Worm (Caenorhabditis elegans) whole organism, young adult: Measurements from ENCODE around the gene T07A9.12.

ENCODE experiments used
- B0019.2 ChIP-seq: fragments of 200-800 bp; sonication (Bioruptor generic); conservative IDR thresholded peaks from 2 replicates; pipeline ENCODE4 v1.3.6; 2022; ENCODE audit warnings: missing genetic modification reagents, missing genetic modification characterization, missing compliant biosample characterization
- B0261.1 ChIP-seq: sonication (generic microtip); optimal IDR thresholded peaks from 2 replicates; lab custom pipeline; 2016; ENCODE audit warnings: mild to moderate bottlenecking, missing genetic modification characterization, moderate library complexity, missing compliant biosample characterization
- C06A6.2 ChIP-seq: fragments of 200-800 bp; sonication (Bioruptor generic); conservative IDR thresholded peaks from 2 replicates; pipeline ENCODE4 v1.3.6; 2022; ENCODE audit warnings: missing genetic modification characterization, missing compliant biosample characterization
- F23B12.7 ChIP-seq: sonication (generic microtip); optimal IDR thresholded peaks from 2 replicates; lab custom pipeline; 2017; ENCODE audit warnings: missing genetic modification characterization, mild to moderate bottlenecking, missing compliant biosample characterization, antibody characterized with exemption, moderate library complexity; ENCODE audit not compliant: insufficient read depth
- K12H6.12 ChIP-seq: fragments of 200-800 bp; sonication (Bioruptor generic); optimal IDR thresholded peaks from 2 replicates; lab custom pipeline; 2018; ENCODE audit warnings: mild to moderate bottlenecking, missing genetic modification characterization, missing compliant biosample characterization
- Y56A3A.18 ChIP-seq: fragments of 200-800 bp; sonication (Bioruptor generic); IDR thresholded peaks from 2 replicates; pipeline ENCODE4 v1.3.6; 2022; ENCODE audit warnings: missing genetic modification reagents, missing genetic modification characterization, missing compliant biosample characterization
- Y79H2A.3 ChIP-seq: fragments of 200-800 bp; sonication (Bioruptor generic); conservative IDR thresholded peaks from 2 replicates; pipeline ENCODE4 v1.3.6; 2022; ENCODE audit warnings: missing genetic modification reagents, missing genetic modification characterization, missing compliant biosample characterization
- ama-1 ChIP-seq, 3 experiments: fragments of 150-350 bp in 1 of 3; sonication (generic microtip) in 2 of 3; optimal IDR thresholded peaks; 2 replicates each; lab custom pipeline; 2014 to 2018; ENCODE audit warnings: missing biosample characterization in 2 of 3, missing genetic modification characterization in 2 of 3, missing genetic modification reagents in 2 of 3
- aptf-2 ChIP-seq: fragments of 200-800 bp; sonication (Bioruptor generic); conservative IDR thresholded peaks from 2 replicates; pipeline ENCODE4 v1.3.6; 2022; ENCODE audit warnings: missing genetic modification reagents, missing genetic modification characterization, missing compliant biosample characterization
- aptf-3 ChIP-seq: fragments of 200-800 bp; sonication (Bioruptor generic); IDR thresholded peaks from 2 replicates; pipeline ENCODE4 v1.3.6; 2022; ENCODE audit warnings: missing genetic modification characterization, missing compliant biosample characterization
- attf-6 ChIP-seq: fragments of 200-800 bp; sonication (Bioruptor generic); IDR thresholded peaks from 2 replicates; pipeline ENCODE4 v1.3.6; 2022; ENCODE audit warnings: missing genetic modification reagents, missing genetic modification characterization, missing compliant biosample characterization
- bed-1 ChIP-seq: fragments of 200-800 bp; sonication (Bioruptor generic); IDR thresholded peaks from 2 replicates; pipeline ENCODE4 v1.3.6; 2022; ENCODE audit warnings: missing genetic modification reagents, missing genetic modification characterization, missing compliant biosample characterization
- bed-2 ChIP-seq: fragments of 200-800 bp; sonication (Bioruptor generic); IDR thresholded peaks from 2 replicates; pipeline ENCODE4 v1.3.6; 2022; ENCODE audit warnings: missing genetic modification reagents, missing genetic modification characterization, missing compliant biosample characterization
- cebp-2 ChIP-seq: fragments of 200-800 bp; sonication (Bioruptor generic); IDR thresholded peaks from 2 replicates; pipeline ENCODE4 v1.3.6; 2022; ENCODE audit warnings: missing genetic modification characterization, missing compliant biosample characterization
- ceh-40 ChIP-seq: fragments of 200-800 bp; sonication (Bioruptor generic); IDR thresholded peaks from 2 replicates; pipeline ENCODE4 v1.3.6; 2022; ENCODE audit warnings: missing genetic modification characterization, missing compliant biosample characterization
- ceh-91 ChIP-seq: fragments of 200-800 bp; sonication (Bioruptor generic); IDR thresholded peaks from 2 replicates; pipeline ENCODE4 v1.3.6; 2022; ENCODE audit warnings: missing genetic modification reagents, missing genetic modification characterization, missing compliant biosample characterization
- die-1 ChIP-seq: sonication (generic microtip); optimal IDR thresholded peaks from 2 replicates; lab custom pipeline; 2016; ENCODE audit warnings: missing genotype, mild to moderate bottlenecking, missing genetic modification characterization, missing compliant biosample characterization
- dpff-1 ChIP-seq: sonication (generic microtip); optimal IDR thresholded peaks from 2 replicates; lab custom pipeline; 2017; ENCODE audit warnings: mild to moderate bottlenecking, missing genetic modification characterization, missing compliant biosample characterization
- dpl-1 ChIP-seq: fragments of 150-350 bp; optimal IDR thresholded peaks from 2 replicates; lab custom pipeline; 2014; ENCODE audit warnings: missing biosample characterization, missing genetic modification reagents, missing genetic modification characterization
- fkh-3 ChIP-seq: sonication (generic microtip); optimal IDR thresholded peaks from 2 replicates; lab custom pipeline; 2016; ENCODE audit warnings: mild to moderate bottlenecking, missing genetic modification characterization, missing compliant biosample characterization
- him-1 ChIP-seq: sonication (generic microtip); optimal IDR thresholded peaks from 2 replicates; lab custom pipeline; 2016; ENCODE audit warnings: missing genotype, missing genetic modification reagents, missing genetic modification characterization, missing compliant biosample characterization
- hmg-1.2 ChIP-seq: fragments of 200-800 bp; sonication (Bioruptor generic); IDR thresholded peaks from 2 replicates; pipeline ENCODE4 v1.3.6; 2022; ENCODE audit warnings: missing genetic modification reagents, missing genetic modification characterization, missing compliant biosample characterization
- hmg-20 ChIP-seq: fragments of 200-800 bp; sonication (Bioruptor generic); IDR thresholded peaks from 2 replicates; pipeline ENCODE4 v1.3.6; 2022; ENCODE audit warnings: missing genetic modification reagents, missing genetic modification characterization, missing compliant biosample characterization
- hsf-1 ChIP-seq: fragments of 200-800 bp; sonication (Bioruptor generic); IDR thresholded peaks from 2 replicates; pipeline ENCODE4 v1.3.6; 2022; ENCODE audit warnings: missing genetic modification reagents, missing genetic modification characterization, missing compliant biosample characterization
- let-526 ChIP-seq: fragments of 200-800 bp; sonication (Bioruptor generic); IDR thresholded peaks from 2 replicates; pipeline ENCODE4 v1.3.6; 2022; ENCODE audit warnings: missing genetic modification reagents, missing genetic modification characterization, missing compliant biosample characterization
- lin-26 ChIP-seq: fragments of 200-800 bp; sonication (Bioruptor generic); IDR thresholded peaks from 2 replicates; pipeline ENCODE4 v1.3.6; 2022; ENCODE audit warnings: missing genetic modification reagents, missing genetic modification characterization, missing compliant biosample characterization
- lin-35 ChIP-seq, 3 experiments: fragments of 150-350 bp in 2 of 3; sonication (generic microtip) in 1 of 3; optimal IDR thresholded peaks; 2 replicates each; lab custom pipeline; 2014 to 2018; ENCODE audit warnings: missing biosample characterization in 3 of 3, missing genetic modification characterization in 3 of 3, missing genetic modification reagents in 3 of 3
- lin-40 ChIP-seq: sonication (generic microtip); optimal IDR thresholded peaks from 2 replicates; lab custom pipeline; 2016; ENCODE audit warnings: missing genetic modification characterization, mild to moderate bottlenecking, missing compliant biosample characterization, missing genotype, missing genetic modification reagents
- lsy-27 ChIP-seq: sonication (generic microtip); optimal IDR thresholded peaks from 2 replicates; lab custom pipeline; 2017; ENCODE audit warnings: missing genetic modification characterization, mild to moderate bottlenecking, missing compliant biosample characterization, antibody characterized with exemption, missing genotype, borderline replicate concordance; ENCODE audit not compliant: insufficient read depth
- madf-3 ChIP-seq: fragments of 200-800 bp; sonication (Bioruptor generic); IDR thresholded peaks from 2 replicates; pipeline ENCODE4 v1.3.6; 2022; ENCODE audit warnings: missing genetic modification reagents, missing genetic modification characterization, missing compliant biosample characterization
- madf-8 ChIP-seq: fragments of 200-800 bp; sonication (Bioruptor generic); conservative IDR thresholded peaks from 2 replicates; pipeline ENCODE4 v1.3.6; 2022; ENCODE audit warnings: missing genetic modification reagents, missing genetic modification characterization, missing compliant biosample characterization
- mcd-1 ChIP-seq: fragments of 200-800 bp; sonication (Bioruptor generic); IDR thresholded peaks from 2 replicates; pipeline ENCODE4 v1.3.6; 2022; ENCODE audit warnings: missing genetic modification reagents, missing genetic modification characterization, missing compliant biosample characterization
- mel-28 ChIP-seq: sonication (generic microtip); optimal IDR thresholded peaks from 2 replicates; lab custom pipeline; 2016; ENCODE audit warnings: borderline replicate concordance, mild to moderate bottlenecking, missing genetic modification characterization, missing compliant biosample characterization
- nhr-27 ChIP-seq: fragments of 200-800 bp; sonication (Bioruptor generic); optimal IDR thresholded peaks from 2 replicates; lab custom pipeline; 2018; ENCODE audit warnings: mild to moderate bottlenecking, missing genetic modification characterization, moderate library complexity, missing compliant biosample characterization
- nhr-90 ChIP-seq: sonication (generic microtip); optimal IDR thresholded peaks from 2 replicates; lab custom pipeline; 2016; ENCODE audit warnings: missing genotype, mild to moderate bottlenecking, missing genetic modification characterization, missing compliant biosample characterization
- rcor-1 ChIP-seq: fragments of 200-800 bp; sonication (Bioruptor generic); IDR thresholded peaks from 2 replicates; pipeline ENCODE4 v1.3.6; 2022; ENCODE audit warnings: missing genetic modification reagents, missing genetic modification characterization, missing compliant biosample characterization
- snpc-1.1 ChIP-seq: sonication (generic microtip); optimal IDR thresholded peaks from 2 replicates; lab custom pipeline; 2017; ENCODE audit warnings: missing genetic modification characterization, mild to moderate bottlenecking, missing compliant biosample characterization, antibody characterized with exemption, moderate library complexity, missing genotype, missing genetic modification reagents; ENCODE audit not compliant: insufficient read depth
- snpc-1.3 ChIP-seq: sonication (generic microtip); optimal IDR thresholded peaks from 2 replicates; lab custom pipeline; 2017; ENCODE audit warnings: missing genetic modification characterization, mild to moderate bottlenecking, missing compliant biosample characterization, antibody characterized with exemption, moderate library complexity, missing genotype, missing genetic modification reagents; ENCODE audit not compliant: insufficient read depth
- somi-1 ChIP-seq: fragments of 200-800 bp; sonication (Bioruptor generic); optimal IDR thresholded peaks from 2 replicates; lab custom pipeline; 2018; ENCODE audit warnings: mild to moderate bottlenecking, missing genetic modification characterization, missing compliant biosample characterization
- tbp1 ChIP-seq: fragments of 200-800 bp; sonication (Bioruptor generic); optimal IDR thresholded peaks from 2 replicates; lab custom pipeline; 2018; ENCODE audit warnings: mild to moderate bottlenecking, missing genetic modification characterization, missing compliant biosample characterization
- tlf-1 ChIP-seq: fragments of 200-800 bp; sonication (Bioruptor generic); optimal IDR thresholded peaks from 2 replicates; lab custom pipeline; 2018; ENCODE audit warnings: mild to moderate bottlenecking, missing genetic modification characterization, missing compliant biosample characterization
- xnd-1 ChIP-seq: sonication (generic microtip); optimal IDR thresholded peaks from 2 replicates; lab custom pipeline; 2016; ENCODE audit warnings: missing genotype, missing genetic modification reagents, missing genetic modification characterization, missing compliant biosample characterization
- zim-3 ChIP-seq: sonication (generic microtip); optimal IDR thresholded peaks from 2 replicates; lab custom pipeline; 2017; ENCODE audit warnings: mild to moderate bottlenecking, missing genetic modification characterization, moderate library complexity, missing compliant biosample characterization
- ztf-18 ChIP-seq: sonication (generic microtip); optimal IDR thresholded peaks from 2 replicates; lab custom pipeline; 2016; ENCODE audit warnings: missing genotype, mild to moderate bottlenecking, missing genetic modification characterization, missing compliant biosample characterization
- ztf-25 ChIP-seq: fragments of 200-800 bp; sonication (Bioruptor generic); IDR thresholded peaks from 2 replicates; pipeline ENCODE4 v1.3.6; 2022; ENCODE audit warnings: missing genetic modification reagents, missing genetic modification characterization, missing compliant biosample characterization
- ztf-26 ChIP-seq: sonication (generic microtip); optimal IDR thresholded peaks from 2 replicates; lab custom pipeline; 2017; ENCODE audit warnings: missing genetic modification characterization, missing compliant biosample characterization
- ztf-28 ChIP-seq: fragments of 200-800 bp; sonication (Bioruptor generic); IDR thresholded peaks from 2 replicates; pipeline ENCODE4 v1.3.6; 2022; ENCODE audit warnings: missing genetic modification reagents, missing genetic modification characterization, missing compliant biosample characterization
- ztf-3 ChIP-seq: fragments of 200-800 bp; sonication (Bioruptor generic); optimal IDR thresholded peaks from 2 replicates; lab custom pipeline; 2018; ENCODE audit warnings: mild to moderate bottlenecking, missing genetic modification characterization, missing compliant biosample characterization

The T07A9.12 gene

ce11 chrIV:425546-425945 is 14.9 kb downstream of the T07A9.12 start (continued):
- TF ChIP-seq zim-3 (tag; lab: Kevin White, UChicago) (no peak), bed-1 (GFP tag; lab: Robert Waterston, UW) (no peak), ceh-91 (GFP tag; lab: Robert Waterston, UW) (peak; percentile 37; the same call in 1 of the 2 replicates), lsy-27 (no peak), lin-35 (GFP tag; optimal IDR thresholded peaks at IDR 0.05; lab: Kevin White, UChicago) (peak in 1 of 3 experiments; percentile 19), dpff-1 (tag; lab: Kevin White, UChicago) (no peak), ztf-3 (GFP tag; lab: Kevin White, UChicago) (no peak), ztf-25 (GFP tag; lab: Robert Waterston, UW) (no peak), bed-2 (GFP tag; lab: Robert Waterston, UW) (no peak), B0019.2 (GFP tag; lab: Robert Waterston, UW) (no peak), him-1 (tag; lab: Kevin White, UChicago) (no peak), lin-26 (GFP tag; lab: Robert Waterston, UW) (no peak), tlf-1 (peak; percentile 2), ama-1 (optimal IDR thresholded peaks at IDR 0.05; lab: Kevin White, UChicago) (no peak), ama-1 (GFP tag; optimal IDR thresholded peaks at IDR 0.05; lab: Kevin White, UChicago) (no peak), rcor-1 (0 out of 2 replicates have a peak, but pooled peaks have one; percentile 21), dpl-1 (GFP tag; lab: Kevin White, UChicago) (peak; percentile 60), hsf-1 (GFP tag; lab: Robert Waterston, UW) (no peak), lin-40 (no peak), C06A6.2 (GFP tag; lab: Robert Waterston, UW) (no peak), hmg-1.2 (GFP tag; lab: Robert Waterston, UW) (peak; percentile 31; the same call in 1 of the 2 replicates), snpc-1.1 (tag; lab: Kevin White, UChicago) (peak; percentile 36), B0261.1 (tag; lab: Kevin White, UChicago) (no peak), ceh-40 (GFP tag; lab: Robert Waterston, UW) (no peak), F23B12.7 (tag; lab: Kevin White, UChicago) (no peak), ztf-18 (tag; lab: Kevin White, UChicago) (no peak), mel-28 (no peak), hmg-20 (GFP tag; lab: Robert Waterston, UW) (no peak), ztf-28 (GFP tag; lab: Robert Waterston, UW) (no peak), nhr-90 (tag; lab: Kevin White, UChicago) (no peak), aptf-2 (GFP tag; lab: Robert Waterston, UW) (no peak), Y79H2A.3 (no peak), nhr-27 (tag; lab: Kevin White, UChicago) (no peak), mcd-1 (peak; percentile 31; the same call in 1 of the 2 replicates), somi-1 (GFP tag; lab: Kevin White, UChicago) (no peak), snpc-1.3 (tag; lab: Kevin White, UChicago) (peak; percentile 31), let-526 (GFP tag; lab: Robert Waterston, UW) (no peak), attf-6 (GFP tag; lab: Robert Waterston, UW) (no peak), madf-3 (GFP tag; lab: Robert Waterston, UW) (no peak), die-1 (tag; lab: Kevin White, UChicago) (no peak), K12H6.12 (tag; lab: Kevin White, UChicago) (no peak), fkh-3 (tag; lab: Kevin White, UChicago) (no peak), madf-8 (GFP tag; lab: Robert Waterston, UW) (no peak; the same call in 1 of the 2 replicates), tbp1 (GFP tag; lab: Kevin White, UChicago) (peak; percentile 27), xnd-1 (tag; lab: Kevin White, UChicago) (peak; percentile 76), ztf-26 (tag; lab: Kevin White, UChicago) (no peak), aptf-3 (GFP tag; lab: Robert Waterston, UW) (no peak), Y56A3A.18 (GFP tag; lab: Robert Waterston, UW) (no peak), cebp-2 (GFP tag; lab: Robert Waterston, UW) (no peak)
